Worm (Caenorhabditis elegans) whole organism, L4 larva: ENCODE data around the gene K08B12.1.

Experiments used
- F44E2.7 ChIP-seq: fragments of 200-800 bp; sonication (Bioruptor generic); IDR thresholded peaks from 2 replicates; pipeline ENCODE4 v2.1.2; 2022; ENCODE audit warnings: missing genetic modification characterization, missing compliant biosample characterization
- fos-1 ChIP-seq: fragments of 150-350 bp; optimal IDR thresholded peaks from 2 replicates; lab custom pipeline; 2014; ENCODE audit warnings: missing biosample characterization, missing genetic modification characterization
- lin-15B ChIP-seq: fragments of 150-350 bp; sonication (generic microtip); optimal IDR thresholded peaks from 3 replicates; lab custom pipeline; 2014; ENCODE audit warnings: missing biosample characterization, missing genetic modification characterization
- lsy-2 ChIP-seq, 2 experiments: fragments of 150-350 bp in 1 of 2; sonication (generic microtip) in 1 of 2; optimal IDR thresholded peaks; 2 replicates each; lab custom pipeline; 2014 to 2017; ENCODE audit warnings: missing biosample characterization in 2 of 2, missing genetic modification characterization in 2 of 2
- pha-4 ChIP-seq, 2 experiments: fragments of 150-350 bp in 1 of 2; fragments of 200-800 bp in 1 of 2; sonication (Bioruptor generic) in 1 of 2; IDR thresholded peaks in 1 of 2; optimal IDR thresholded peaks in 1 of 2; 2 replicates each; pipeline versions ENCODE4 v1.3.6 to Lab custom; 2014 to 2022; ENCODE audit warnings: missing genetic modification characterization in 2 of 2, missing genetic modification reagents in 2 of 2, missing biosample characterization in 1 of 2, missing compliant biosample characterization in 1 of 2
- php-3 ChIP-seq: fragments of 200-800 bp; sonication (Bioruptor generic); IDR thresholded peaks from 2 replicates; pipeline ENCODE4 v1.3.6; 2022; ENCODE audit warnings: missing genetic modification reagents, missing genetic modification characterization, missing compliant biosample characterization

- TF ChIP-seq php-3 (no peak), lin-15B (tag; lab: Kevin White, UChicago) (no peak), pha-4 (GFP tag; IDR thresholded peaks at IDR 0.05; lab: Robert Waterston, UW) (no peak), pha-4 (tag; optimal IDR thresholded peaks at IDR 0.05; lab: Kevin White, UChicago) (no peak), F44E2.7 (no peak), lsy-2 (tag; optimal IDR thresholded peaks at IDR 0.05; lab: Kevin White, UChicago) (no peak), fos-1 (no peak)
These were observed 49.1 kb upstream of the K08B12.1 start for ce11 chrV:6209930-6210647.
